Fruit fly (Drosophila melanogaster): ENCODE data around the gene Cip4.

dm6 chr3L:4371978-4372377 lies 8.1 kb upstream of the Cip4 start:
- TF ChIP-seq CG9948 (tag; optimal IDR thresholded peaks at IDR 0.05) (no peak), D1 (tag; optimal IDR thresholded peaks at IDR 0.05) (no peak), CG13204 (GFP tag; optimal IDR thresholded peaks at IDR 0.05) (no peak), CG14655 (GFP tag; optimal IDR thresholded peaks at IDR 0.05) (no peak), gl (tag; optimal IDR thresholded peaks at IDR 0.05) (no peak), Pif1A (GFP tag; optimal IDR thresholded peaks at IDR 0.05) (no peak), Ets98B (GFP tag; IDR thresholded peaks at IDR 0.05) (no peak), CG8301 (tag; optimal IDR thresholded peaks at IDR 0.05) (no peak), EcR (GFP tag; optimal IDR thresholded peaks at IDR 0.05) (no peak)

Measured in whole organism, pupa.